Fruit fly (Drosophila melanogaster) whole organism, wandering third instar larva: Measurements from ENCODE around the gene psh.

Experiments used
- Abd-B ChIP-seq: fragments of >200 bp; optimal IDR thresholded peaks from 2 replicates; lab custom pipeline; 2017; ENCODE audit warnings: missing biosample characterization, missing genetic modification characterization
- CG32264 ChIP-seq: fragments of 200-800 bp; sonication (Bioruptor generic); optimal IDR thresholded peaks from 2 replicates; lab custom pipeline; 2016; ENCODE audit warnings: missing biosample characterization, missing genetic modification characterization
- CG9705 ChIP-seq: fragments of 200-800 bp; sonication (Bioruptor generic); optimal IDR thresholded peaks from 2 replicates; lab custom pipeline; 2018; ENCODE audit warnings: missing biosample characterization, mild to moderate bottlenecking, missing genetic modification characterization
- Dfd ChIP-seq: fragments of >200 bp; optimal IDR thresholded peaks from 2 replicates; lab custom pipeline; 2017; ENCODE audit warnings: missing biosample characterization, missing genetic modification characterization
- Hr83 ChIP-seq: fragments of 200-300 bp; sonication (Bioruptor generic); optimal IDR thresholded peaks from 2 replicates; lab custom pipeline; 2016; ENCODE audit warnings: missing biosample characterization, mild to moderate bottlenecking, missing genetic modification characterization, moderate library complexity; ENCODE audit not compliant: poor library complexity, severe bottlenecking
- Myc ChIP-seq: fragments of >200 bp; optimal IDR thresholded peaks from 2 replicates; lab custom pipeline; 2017
- h ChIP-seq: fragments of 200-800 bp; sonication (Bioruptor generic); optimal IDR thresholded peaks from 3 replicates; lab custom pipeline; 2016; ENCODE audit warnings: missing biosample characterization, mild to moderate bottlenecking, missing genetic modification characterization
- lola ChIP-seq: fragments of >200 bp; optimal IDR thresholded peaks from 2 replicates; lab custom pipeline; 2017; ENCODE audit warnings: missing biosample characterization, missing genetic modification characterization
- rgr ChIP-seq: fragments of 200-800 bp; sonication (Bioruptor generic); optimal IDR thresholded peaks from 3 replicates; lab custom pipeline; 2016; ENCODE audit warnings: missing biosample characterization, mild to moderate bottlenecking, missing genetic modification characterization

dm6 chrX:18534393-18534792 lies 47.7 kb upstream of the psh start:
- TF ChIP-seq h (GFP tag; lab: Kevin White, UChicago) (no peak), Hr83 (no peak), Dfd (GFP tag; lab: Kevin White, UChicago) (no peak), Abd-B (GFP tag; lab: Kevin White, UChicago) (no peak), lola (GFP tag; lab: Kevin White, UChicago) (no peak), CG32264 (GFP tag; lab: Kevin White, UChicago) (no peak), CG9705 (GFP tag; lab: Kevin White, UChicago) (no peak), rgr (GFP tag; lab: Kevin White, UChicago) (no peak), Myc (lab: Kevin White, UChicago) (no peak)
